Fruit fly (Drosophila melanogaster): ENCODE measurements around the gene ChAT.

ChAT gene

dm6 chr3R:18745961-18746468 is 40.7 kb downstream of the ChAT start, which contains the start of the genes PGS1 and gwl (continued):
- peak; percentile 88 for TF ChIP-seq CG3847 (GFP tag; IDR thresholded peaks at IDR 0.05)
- TF ChIP-seq Mes4 (GFP tag; optimal IDR thresholded peaks at IDR 0.05): no peak
- no peak for TF ChIP-seq fru (optimal IDR thresholded peaks at IDR 0.05)
- TF ChIP-seq z (GFP tag; IDR thresholded peaks at IDR 0.05): no peak
- TF ChIP-seq CG9876 (GFP tag; optimal IDR thresholded peaks at IDR 0.05): no peak
- no peak for TF ChIP-seq corto (GFP tag; optimal IDR thresholded peaks at IDR 0.05)

dm6 chr3R:18748087-18748486 is 42.8 kb downstream of the ChAT start:
- TF ChIP-seq esg (GFP tag; conservative IDR thresholded peaks at IDR 0.05) (no peak), Ets65A (GFP tag) (peak; percentile 91), D19A (tag; optimal IDR thresholded peaks at IDR 0.05) (no peak), CG10366 (GFP tag; IDR thresholded peaks at IDR 0.05) (peak; percentile 8; the same call in 1 of the 2 replicates)

dm6 chr3R:18749786-18750185 is 44.5 kb downstream of the ChAT start:
- TF ChIP-seq Elba2 (GFP tag; optimal IDR thresholded peaks at IDR 0.05) (no peak), CG16779 (GFP tag; IDR thresholded peaks at IDR 0.05) (0 out of 2 replicates have a peak, but pooled peaks have one; percentile 5)

- TF ChIP-seq E2f1 (GFP tag; IDR thresholded peaks at IDR 0.05): peak; percentile 71
- no peak for TF ChIP-seq usp (GFP tag; optimal IDR thresholded peaks at IDR 0.05)
- no peak for TF ChIP-seq fd102C (GFP tag; optimal IDR thresholded peaks at IDR 0.05)
- peak; percentile 43; the same call in 1 of the 2 replicates for TF ChIP-seq CG32767 (GFP tag; IDR thresholded peaks at IDR 0.05)
- peak; percentile 39 for TF ChIP-seq NK7.1 (GFP tag; optimal IDR thresholded peaks at IDR 0.05)
- TF ChIP-seq CG13424 (tag; optimal IDR thresholded peaks at IDR 0.05): peak; percentile 70
- no peak for TF ChIP-seq Deaf1 (tag; optimal IDR thresholded peaks at IDR 0.05)
- TF ChIP-seq hth (optimal IDR thresholded peaks at IDR 0.05): no peak
- TF ChIP-seq CG4360 (GFP tag; IDR thresholded peaks at IDR 0.05): no peak
- no peak for TF ChIP-seq wek (GFP tag; optimal IDR thresholded peaks at IDR 0.05)
- no peak for TF ChIP-seq tio (GFP tag; optimal IDR thresholded peaks at IDR 0.05)
- peak; percentile 86 for TF ChIP-seq sob (GFP tag; IDR thresholded peaks at IDR 0.05)
- peak; percentile 57 for TF ChIP-seq Bdp1 (GFP tag; optimal IDR thresholded peaks at IDR 0.05)
- peak; percentile 29 for TF ChIP-seq Lhr (GFP tag; optimal IDR thresholded peaks at IDR 0.05)
- no peak for TF ChIP-seq Elba2 (GFP tag; optimal IDR thresholded peaks at IDR 0.05)
- peak; percentile 99 for TF ChIP-seq Scr (GFP tag; IDR thresholded peaks at IDR 0.05; ENCODE audit: partially characterized antibody)
- TF ChIP-seq pb (GFP tag; optimal IDR thresholded peaks at IDR 0.05): peak; percentile 30
- peak; percentile 28 for TF ChIP-seq corto (GFP tag; optimal IDR thresholded peaks at IDR 0.05)
- peak; percentile 71 for TF ChIP-seq CG7372 (GFP tag; IDR thresholded peaks at IDR 0.05)
- no peak for TF ChIP-seq gem (tag; optimal IDR thresholded peaks at IDR 0.05)
- TF ChIP-seq CG11456 (GFP tag; IDR thresholded peaks at IDR 0.05): peak; percentile 64; the same call in 1 of the 3 replicates
- peak; percentile 100 for TF ChIP-seq knrl (GFP tag; IDR thresholded peaks at IDR 0.05; ENCODE audit: partially characterized antibody)
- TF ChIP-seq gce (GFP tag; IDR thresholded peaks at IDR 0.05): no peak
- TF ChIP-seq CG18764 (GFP tag; optimal IDR thresholded peaks at IDR 0.05): peak; percentile 45
- no peak for TF ChIP-seq HLHmδ (GFP tag; optimal IDR thresholded peaks at IDR 0.05)
- no peak for TF ChIP-seq CG15011 (GFP tag; optimal IDR thresholded peaks at IDR 0.05)
- TF ChIP-seq Rx (GFP tag; IDR thresholded peaks at IDR 0.05): peak; percentile 41; the same call in 1 of the 2 replicates
- TF ChIP-seq jumu (GFP tag; optimal IDR thresholded peaks at IDR 0.05): peak; percentile 61
- peak; percentile 59 for TF ChIP-seq CG18476 (GFP tag; optimal IDR thresholded peaks at IDR 0.05)
- no peak for TF ChIP-seq CG30020 (tag; optimal IDR thresholded peaks at IDR 0.05)
- peak; percentile 45; the same call in 1 of the 2 replicates for TF ChIP-seq wor (GFP tag; IDR thresholded peaks at IDR 0.05)
- TF ChIP-seq CG15514 (GFP tag; optimal IDR thresholded peaks at IDR 0.05): peak; percentile 77
- TF ChIP-seq CG16779 (GFP tag; IDR thresholded peaks at IDR 0.05): no peak
- peak; percentile 34 to 65 for TF ChIP-seq chif (GFP tag; optimal IDR thresholded peaks at IDR 0.05)
- peak; percentile 67 for TF ChIP-seq CG9437 (GFP tag; optimal IDR thresholded peaks at IDR 0.05)
- no peak for TF ChIP-seq fru (optimal IDR thresholded peaks at IDR 0.05)
These were observed 53.4 kb downstream of the ChAT start, which contains the start of gene Epg5 for dm6 chr3R:18758548-18759257. Gene Epg5 (minus strand): TSS chr3R:18758873.

Measured in whole organism, embryonic.